Fruit fly (Drosophila melanogaster): ENCODE measurements around the gene CG31650.

DNA sequence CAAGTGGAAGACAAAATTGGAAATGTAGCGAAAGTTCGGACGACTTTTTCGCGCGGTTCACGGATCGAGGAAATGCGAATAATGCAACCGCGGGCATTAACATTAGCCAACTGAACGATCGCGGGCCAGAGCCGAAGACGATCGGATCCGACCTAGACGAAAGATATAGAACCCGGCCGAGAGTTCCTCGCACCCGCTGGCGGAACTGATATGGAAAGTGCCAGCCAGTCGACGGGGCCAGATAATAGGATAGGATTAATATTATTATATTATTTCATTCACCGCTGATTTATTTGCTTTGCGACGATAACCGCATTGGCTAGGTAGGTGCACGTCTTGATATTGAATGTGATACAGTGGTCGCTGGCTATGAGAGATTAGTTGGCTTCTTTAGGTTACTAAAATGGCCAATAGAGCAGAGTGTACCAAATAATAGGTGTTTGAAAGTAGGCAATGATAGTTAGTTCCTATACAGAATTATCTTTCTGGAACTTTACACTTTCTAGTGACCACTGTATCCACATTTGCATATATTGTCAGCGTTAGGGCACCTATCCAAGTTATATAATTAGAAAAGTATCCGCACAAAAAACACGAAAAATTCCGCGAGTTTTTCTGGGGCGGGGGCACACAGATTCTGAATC is 45.0 kb downstream of the CG31650 start:
- TF ChIP-seq Myc (optimal IDR thresholded peaks at IDR 0.05) (no peak), psq (optimal IDR thresholded peaks at IDR 0.05) (no peak), ttk (optimal IDR thresholded peaks at IDR 0.05) (no peak)
